Worm (Caenorhabditis elegans) whole organism, young adult: Measurements from ENCODE around the gene smc-4.

ENCODE experiments used
- B0035.1 ChIP-seq: sonication (generic microtip); optimal IDR thresholded peaks from 2 replicates; lab custom pipeline; 2016; ENCODE audit warnings: missing genetic modification characterization, mild to moderate bottlenecking, missing compliant biosample characterization, missing genotype, missing genetic modification reagents
- B0261.1 ChIP-seq: sonication (generic microtip); optimal IDR thresholded peaks from 2 replicates; lab custom pipeline; 2016; ENCODE audit warnings: mild to moderate bottlenecking, missing genetic modification characterization, moderate library complexity, missing compliant biosample characterization
- C06A6.2 ChIP-seq: fragments of 200-800 bp; sonication (Bioruptor generic); conservative IDR thresholded peaks from 2 replicates; pipeline ENCODE4 v1.3.6; 2022; ENCODE audit warnings: missing genetic modification characterization, missing compliant biosample characterization
- C17E4.6 ChIP-seq: fragments of 200-800 bp; sonication (Bioruptor generic); IDR thresholded peaks from 2 replicates; pipeline ENCODE4 v1.3.6; 2022; ENCODE audit warnings: missing genetic modification reagents, missing genetic modification characterization, missing compliant biosample characterization
- D2030.7 ChIP-seq: fragments of 200-800 bp; sonication (Bioruptor generic); IDR thresholded peaks from 2 replicates; pipeline ENCODE4 v1.3.6; 2022; ENCODE audit warnings: missing genetic modification reagents, missing genetic modification characterization, missing compliant biosample characterization
- F10E7.11 ChIP-seq: sonication (generic microtip); optimal IDR thresholded peaks from 2 replicates; lab custom pipeline; 2017; ENCODE audit warnings: mild to moderate bottlenecking, missing genetic modification characterization, moderate library complexity, missing compliant biosample characterization
- F23B12.7 ChIP-seq: sonication (generic microtip); optimal IDR thresholded peaks from 2 replicates; lab custom pipeline; 2017; ENCODE audit warnings: missing genetic modification characterization, mild to moderate bottlenecking, missing compliant biosample characterization, antibody characterized with exemption, moderate library complexity; ENCODE audit not compliant: insufficient read depth
- F37B4.10 ChIP-seq: fragments of 200-800 bp; sonication (Bioruptor generic); IDR thresholded peaks from 2 replicates; pipeline ENCODE4 v1.3.6; 2022; ENCODE audit warnings: missing genetic modification characterization, missing compliant biosample characterization
- F55B11.4 ChIP-seq: sonication (generic microtip); optimal IDR thresholded peaks from 2 replicates; lab custom pipeline; 2016; ENCODE audit warnings: missing compliant biosample characterization, missing genetic modification characterization, borderline replicate concordance; ENCODE audit not compliant: insufficient read depth
- F57A8.1 ChIP-seq: fragments of 200-800 bp; sonication (Bioruptor generic); optimal IDR thresholded peaks from 2 replicates; lab custom pipeline; 2018; ENCODE audit warnings: mild to moderate bottlenecking, missing genetic modification characterization, moderate library complexity, missing compliant biosample characterization
- K11D2.4 ChIP-seq: fragments of 200-800 bp; sonication (Bioruptor generic); IDR thresholded peaks from 2 replicates; pipeline ENCODE4 v1.3.6; 2022; ENCODE audit warnings: missing genetic modification reagents, missing genetic modification characterization, missing compliant biosample characterization
- T07F8.4 ChIP-seq: sonication (generic microtip); optimal IDR thresholded peaks from 2 replicates; lab custom pipeline; 2016; ENCODE audit warnings: mild to moderate bottlenecking, missing genetic modification characterization, moderate library complexity, missing compliant biosample characterization
- T26A5.8 ChIP-seq: sonication (generic microtip); optimal IDR thresholded peaks from 2 replicates; lab custom pipeline; 2016; ENCODE audit warnings: missing genetic modification characterization, missing compliant biosample characterization
- Y53F4B.3 ChIP-seq: fragments of 200-800 bp; sonication (Bioruptor generic); IDR thresholded peaks from 2 replicates; pipeline ENCODE4 v1.3.6; 2022; ENCODE audit warnings: missing genetic modification reagents, missing genetic modification characterization, missing compliant biosample characterization
- Y56A3A.18 ChIP-seq: fragments of 200-800 bp; sonication (Bioruptor generic); IDR thresholded peaks from 2 replicates; pipeline ENCODE4 v1.3.6; 2022; ENCODE audit warnings: missing genetic modification reagents, missing genetic modification characterization, missing compliant biosample characterization
- Y67H2A.10 ChIP-seq: fragments of 200-800 bp; sonication (Bioruptor generic); conservative IDR thresholded peaks from 2 replicates; pipeline ENCODE4 v1.3.6; 2022; ENCODE audit warnings: missing genetic modification reagents, missing genetic modification characterization, missing compliant biosample characterization
- Y95B8A.8 ChIP-seq: fragments of 200-800 bp; sonication (Bioruptor generic); IDR thresholded peaks from 2 replicates; pipeline ENCODE4 v1.3.6; 2022; ENCODE audit warnings: missing genetic modification reagents, missing genetic modification characterization, missing compliant biosample characterization
- akir-1 ChIP-seq: fragments of 200-800 bp; sonication (Bioruptor generic); optimal IDR thresholded peaks from 2 replicates; lab custom pipeline; 2018; ENCODE audit warnings: mild to moderate bottlenecking, missing genetic modification characterization, moderate library complexity, missing compliant biosample characterization
- ama-1 ChIP-seq, 3 experiments: fragments of 150-350 bp in 1 of 3; sonication (generic microtip) in 2 of 3; optimal IDR thresholded peaks; 2 replicates each; lab custom pipeline; 2014 to 2018; ENCODE audit warnings: missing biosample characterization in 2 of 3, missing genetic modification characterization in 2 of 3, missing genetic modification reagents in 2 of 3
- aptf-2 ChIP-seq: fragments of 200-800 bp; sonication (Bioruptor generic); conservative IDR thresholded peaks from 2 replicates; pipeline ENCODE4 v1.3.6; 2022; ENCODE audit warnings: missing genetic modification reagents, missing genetic modification characterization, missing compliant biosample characterization
- aptf-3 ChIP-seq: fragments of 200-800 bp; sonication (Bioruptor generic); IDR thresholded peaks from 2 replicates; pipeline ENCODE4 v1.3.6; 2022; ENCODE audit warnings: missing genetic modification characterization, missing compliant biosample characterization
- attf-3 ChIP-seq: fragments of 200-800 bp; sonication (Bioruptor generic); conservative IDR thresholded peaks from 2 replicates; pipeline ENCODE4 v1.3.6; 2022; ENCODE audit warnings: missing genetic modification reagents, missing genetic modification characterization, missing compliant biosample characterization
- attf-6 ChIP-seq: fragments of 200-800 bp; sonication (Bioruptor generic); IDR thresholded peaks from 2 replicates; pipeline ENCODE4 v1.3.6; 2022; ENCODE audit warnings: missing genetic modification reagents, missing genetic modification characterization, missing compliant biosample characterization
- bed-2 ChIP-seq: fragments of 200-800 bp; sonication (Bioruptor generic); IDR thresholded peaks from 2 replicates; pipeline ENCODE4 v1.3.6; 2022; ENCODE audit warnings: missing genetic modification reagents, missing genetic modification characterization, missing compliant biosample characterization
- cebp-2 ChIP-seq: fragments of 200-800 bp; sonication (Bioruptor generic); IDR thresholded peaks from 2 replicates; pipeline ENCODE4 v1.3.6; 2022; ENCODE audit warnings: missing genetic modification characterization, missing compliant biosample characterization
- ceh-27 ChIP-seq: fragments of 200-800 bp; sonication (Bioruptor generic); optimal IDR thresholded peaks from 2 replicates; lab custom pipeline; 2018; ENCODE audit warnings: mild to moderate bottlenecking, missing genetic modification characterization, moderate library complexity, missing compliant biosample characterization
- ceh-40 ChIP-seq: fragments of 200-800 bp; sonication (Bioruptor generic); IDR thresholded peaks from 2 replicates; pipeline ENCODE4 v1.3.6; 2022; ENCODE audit warnings: missing genetic modification characterization, missing compliant biosample characterization
- ceh-58 ChIP-seq: fragments of 200-800 bp; sonication (Bioruptor generic); IDR thresholded peaks from 2 replicates; pipeline ENCODE4 v1.3.6; 2022; ENCODE audit warnings: missing genetic modification characterization, missing compliant biosample characterization
- chd-7 ChIP-seq: sonication (generic microtip); optimal IDR thresholded peaks from 2 replicates; lab custom pipeline; 2016; ENCODE audit warnings: mild to moderate bottlenecking, missing genetic modification characterization, moderate library complexity, missing compliant biosample characterization
- dox-1 ChIP-seq: fragments of 200-800 bp; sonication (Bioruptor generic); IDR thresholded peaks from 2 replicates; pipeline ENCODE4 v1.3.6; 2022; ENCODE audit warnings: missing genetic modification reagents, missing genetic modification characterization, missing compliant biosample characterization
- dpff-1 ChIP-seq: sonication (generic microtip); optimal IDR thresholded peaks from 2 replicates; lab custom pipeline; 2017; ENCODE audit warnings: mild to moderate bottlenecking, missing genetic modification characterization, missing compliant biosample characterization
- egl-44 ChIP-seq: fragments of 200-800 bp; sonication (Bioruptor generic); IDR thresholded peaks from 2 replicates; pipeline ENCODE4 v1.3.6; 2022; ENCODE audit warnings: missing genetic modification reagents, missing genetic modification characterization, missing compliant biosample characterization
- ets-4 ChIP-seq: fragments of 200-800 bp; sonication (Bioruptor generic); optimal IDR thresholded peaks from 2 replicates; lab custom pipeline; 2018; ENCODE audit warnings: mild to moderate bottlenecking, missing genetic modification characterization, missing compliant biosample characterization
- hlh-12 ChIP-seq: sonication (generic microtip); optimal IDR thresholded peaks from 2 replicates; lab custom pipeline; 2016; ENCODE audit warnings: missing genetic modification characterization, missing compliant biosample characterization
- hlh-26 ChIP-seq: fragments of 200-800 bp; sonication (Bioruptor generic); conservative IDR thresholded peaks from 2 replicates; pipeline ENCODE4 v1.3.6; 2022; ENCODE audit warnings: missing genetic modification reagents, missing genetic modification characterization, missing compliant biosample characterization
- lag-1 ChIP-seq: fragments of 200-800 bp; sonication (Bioruptor generic); IDR thresholded peaks from 2 replicates; pipeline ENCODE4 v1.3.6; 2022; ENCODE audit warnings: missing genetic modification reagents, missing genetic modification characterization, missing compliant biosample characterization
- let-526 ChIP-seq: fragments of 200-800 bp; sonication (Bioruptor generic); IDR thresholded peaks from 2 replicates; pipeline ENCODE4 v1.3.6; 2022; ENCODE audit warnings: missing genetic modification reagents, missing genetic modification characterization, missing compliant biosample characterization
- lir-1 ChIP-seq: fragments of 200-800 bp; sonication (Bioruptor generic); conservative IDR thresholded peaks from 2 replicates; pipeline ENCODE4 v1.3.6; 2022; ENCODE audit warnings: missing genetic modification reagents, missing genetic modification characterization, missing compliant biosample characterization
- lsy-27 ChIP-seq: sonication (generic microtip); optimal IDR thresholded peaks from 2 replicates; lab custom pipeline; 2017; ENCODE audit warnings: missing genetic modification characterization, mild to moderate bottlenecking, missing compliant biosample characterization, antibody characterized with exemption, missing genotype, borderline replicate concordance; ENCODE audit not compliant: insufficient read depth
- madf-3 ChIP-seq: fragments of 200-800 bp; sonication (Bioruptor generic); IDR thresholded peaks from 2 replicates; pipeline ENCODE4 v1.3.6; 2022; ENCODE audit warnings: missing genetic modification reagents, missing genetic modification characterization, missing compliant biosample characterization
- madf-8 ChIP-seq: fragments of 200-800 bp; sonication (Bioruptor generic); conservative IDR thresholded peaks from 2 replicates; pipeline ENCODE4 v1.3.6; 2022; ENCODE audit warnings: missing genetic modification reagents, missing genetic modification characterization, missing compliant biosample characterization
- mxl-1 ChIP-seq: sonication (generic microtip); optimal IDR thresholded peaks from 2 replicates; lab custom pipeline; 2016; ENCODE audit warnings: missing genetic modification characterization, missing compliant biosample characterization
- nfyb-1 ChIP-seq: fragments of 200-800 bp; sonication (Bioruptor generic); IDR thresholded peaks from 2 replicates; pipeline ENCODE4 v1.3.6; 2022; ENCODE audit warnings: missing genetic modification reagents, missing genetic modification characterization, missing compliant biosample characterization
- nhr-120 ChIP-seq: fragments of 200-800 bp; sonication (Bioruptor generic); IDR thresholded peaks from 2 replicates; pipeline ENCODE4 v1.3.6; 2022; ENCODE audit warnings: missing genetic modification characterization, missing compliant biosample characterization
- repo-1 ChIP-seq: sonication (generic microtip); optimal IDR thresholded peaks from 2 replicates; lab custom pipeline; 2017; ENCODE audit warnings: mild to moderate bottlenecking, missing genetic modification characterization, missing compliant biosample characterization
- tlf-1 ChIP-seq: fragments of 200-800 bp; sonication (Bioruptor generic); optimal IDR thresholded peaks from 2 replicates; lab custom pipeline; 2018; ENCODE audit warnings: mild to moderate bottlenecking, missing genetic modification characterization, missing compliant biosample characterization
- zfh-2 ChIP-seq: fragments of 200-800 bp; sonication (Bioruptor generic); conservative IDR thresholded peaks from 2 replicates; pipeline ENCODE4 v1.3.6; 2022; ENCODE audit warnings: missing genetic modification reagents, missing genetic modification characterization, missing compliant biosample characterization
- ztf-22 ChIP-seq: fragments of 200-800 bp; sonication (Bioruptor generic); optimal IDR thresholded peaks from 2 replicates; lab custom pipeline; 2018; ENCODE audit warnings: mild to moderate bottlenecking, missing genetic modification characterization, moderate library complexity, missing compliant biosample characterization
- ztf-3 ChIP-seq: fragments of 200-800 bp; sonication (Bioruptor generic); optimal IDR thresholded peaks from 2 replicates; lab custom pipeline; 2018; ENCODE audit warnings: mild to moderate bottlenecking, missing genetic modification characterization, missing compliant biosample characterization

Gene smc-4

DNA sequence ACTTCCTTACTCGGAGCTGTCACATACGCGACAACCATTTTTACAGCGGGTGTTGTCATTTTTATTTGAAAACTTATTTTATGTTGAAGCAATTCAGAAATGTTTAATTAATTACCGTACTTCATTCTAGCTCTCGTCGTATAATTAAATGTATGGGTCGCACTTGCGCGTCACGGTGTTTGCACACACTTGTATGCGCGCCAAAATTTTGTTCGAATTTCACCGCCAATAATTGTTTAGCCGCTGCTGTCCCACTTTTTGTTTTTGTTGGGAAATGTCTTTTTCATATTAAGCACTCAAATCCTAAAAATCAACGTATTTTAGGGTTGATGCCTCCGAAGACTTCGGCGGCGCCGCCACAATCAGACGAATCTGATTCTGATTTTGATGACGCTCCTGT, at the start of gene smc-4, which contains the start of gene F35G12.7:
Gene smc-4, plus strand, starts transcription at position 325 of the 400 bp plus-strand sequence.
Gene F35G12.7, minus strand, starts transcription at position 154 of the 400 bp plus-strand sequence.
- no peak for TF ChIP-seq F57A8.1 (GFP tag; lab: Kevin White, UChicago)
- TF ChIP-seq Y56A3A.18 (GFP tag; lab: Robert Waterston, UW): no peak
- 0 out of 2 replicates have a peak, but pooled peaks have one; percentile 15 for TF ChIP-seq F37B4.10 (GFP tag; lab: Robert Waterston, UW)
- TF ChIP-seq F10E7.11: no peak
- TF ChIP-seq C06A6.2 (GFP tag; lab: Robert Waterston, UW): no peak
- TF ChIP-seq bed-2 (GFP tag; lab: Robert Waterston, UW): no peak
- no peak for TF ChIP-seq akir-1 (GFP tag; lab: Kevin White, UChicago)
- no peak for TF ChIP-seq Y95B8A.8 (GFP tag; lab: Robert Waterston, UW)
- TF ChIP-seq madf-8 (GFP tag; lab: Robert Waterston, UW): peak; percentile 88
- no peak for TF ChIP-seq F23B12.7
- TF ChIP-seq hlh-12 (tag; lab: Kevin White, UChicago): no peak
- TF ChIP-seq tlf-1: peak; percentile 62
- no peak for TF ChIP-seq F55B11.4 (tag; lab: Kevin White, UChicago)
- no peak for TF ChIP-seq ceh-58 (GFP tag; lab: Robert Waterston, UW)
- TF ChIP-seq aptf-2 (GFP tag; lab: Robert Waterston, UW): no peak
- TF ChIP-seq aptf-3: no peak
- TF ChIP-seq hlh-26: no peak
- no peak for TF ChIP-seq ztf-3 (GFP tag; lab: Kevin White, UChicago)
- peak; percentile 82; the same call in 1 of the 2 replicates for TF ChIP-seq madf-3 (GFP tag; lab: Robert Waterston, UW)
- no peak for TF ChIP-seq K11D2.4
- peak; percentile 76 for TF ChIP-seq D2030.7 (GFP tag; lab: Robert Waterston, UW)
- no peak for TF ChIP-seq let-526
- no peak for TF ChIP-seq cebp-2 (GFP tag; lab: Robert Waterston, UW)
- no peak for TF ChIP-seq dpff-1 (tag; lab: Kevin White, UChicago)
- TF ChIP-seq ets-4 (GFP tag; lab: Kevin White, UChicago): no peak
- no peak for TF ChIP-seq B0261.1 (tag; lab: Kevin White, UChicago)
- no peak for TF ChIP-seq attf-6 (GFP tag; lab: Robert Waterston, UW)
- peak; percentile 27 for TF ChIP-seq ceh-27 (GFP tag; lab: Kevin White, UChicago)
- TF ChIP-seq T26A5.8 (tag; lab: Kevin White, UChicago): no peak
- no peak for TF ChIP-seq egl-44 (GFP tag; lab: Robert Waterston, UW)
- no peak for TF ChIP-seq lag-1 (GFP tag; lab: Robert Waterston, UW)
- TF ChIP-seq B0035.1 (tag; lab: Kevin White, UChicago): no peak
- no peak for TF ChIP-seq ceh-40
- TF ChIP-seq ama-1 (optimal IDR thresholded peaks at IDR 0.05; lab: Kevin White, UChicago): no peak
- no peak for TF ChIP-seq ama-1 (GFP tag; optimal IDR thresholded peaks at IDR 0.05; lab: Kevin White, UChicago)
- peak; percentile 67 for TF ChIP-seq nfyb-1 (GFP tag; lab: Robert Waterston, UW)
- TF ChIP-seq T07F8.4 (tag; lab: Kevin White, UChicago): no peak
- TF ChIP-seq dox-1: peak; percentile 66
- no peak for TF ChIP-seq Y53F4B.3 (GFP tag; lab: Robert Waterston, UW)
- no peak for TF ChIP-seq zfh-2 (GFP tag; lab: Robert Waterston, UW)
- no peak for TF ChIP-seq attf-3 (GFP tag; lab: Robert Waterston, UW)
- TF ChIP-seq chd-7 (tag; lab: Kevin White, UChicago): no peak
- no peak for TF ChIP-seq repo-1 (tag; lab: Kevin White, UChicago)
- no peak for TF ChIP-seq Y67H2A.10 (GFP tag; lab: Robert Waterston, UW)
- peak; percentile 51; the same call in 1 of the 2 replicates for TF ChIP-seq C17E4.6
- no peak for TF ChIP-seq nhr-120 (GFP tag; lab: Robert Waterston, UW)
- TF ChIP-seq mxl-1 (tag; lab: Kevin White, UChicago): no peak
- no peak for TF ChIP-seq lsy-27 (tag; lab: Kevin White, UChicago)
- peak; percentile 54; the same call in 1 of the 2 replicates for TF ChIP-seq lir-1 (GFP tag; lab: Robert Waterston, UW)
- TF ChIP-seq ztf-22 (GFP tag; lab: Kevin White, UChicago): no peak
